Fruit fly (Drosophila melanogaster): Measurements from ENCODE around the gene COX7B.

DNA sequence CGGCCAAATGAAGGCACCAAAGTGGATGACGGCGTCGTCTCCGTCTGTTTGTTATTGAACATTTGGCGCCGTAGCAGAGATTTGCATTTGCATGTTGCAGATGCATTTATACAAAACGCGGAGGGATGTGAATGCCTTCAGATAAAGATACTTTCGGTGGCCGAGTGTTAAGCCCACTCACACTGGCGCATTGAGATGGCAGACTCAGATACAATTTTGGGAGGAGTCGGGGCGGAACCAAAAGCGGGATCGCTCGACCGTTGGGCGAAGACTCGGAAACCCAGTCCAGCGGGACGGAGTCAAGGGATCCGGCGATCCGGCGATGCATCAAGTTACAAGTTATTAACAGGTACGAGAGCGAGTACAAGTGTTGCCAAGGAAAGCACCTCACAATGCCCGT lies 13.1 kb upstream of the COX7B start:
- TF ChIP-seq CG8478 (optimal IDR thresholded peaks at IDR 0.05) (no peak), CTCF (optimal IDR thresholded peaks at IDR 0.05) (no peak)

All from S2 (cell line).